Worm (Caenorhabditis elegans) whole organism, late embryonic: Measurements from ENCODE around the gene K07F5.14.

ENCODE experiments used
- C08G9.2 ChIP-seq: sonication (generic microtip); optimal IDR thresholded peaks from 2 replicates; lab custom pipeline; 2016; ENCODE audit warnings: mild to moderate bottlenecking, missing genetic modification characterization, moderate library complexity, missing compliant biosample characterization
- C38D4.7 ChIP-seq: fragments of 200-800 bp; sonication (Bioruptor generic); optimal IDR thresholded peaks from 2 replicates; lab custom pipeline; 2018; ENCODE audit warnings: mild to moderate bottlenecking, missing genetic modification characterization, moderate library complexity, missing compliant biosample characterization
- F13H6.1 ChIP-seq: sonication (generic microtip); optimal IDR thresholded peaks from 2 replicates; lab custom pipeline; 2016; ENCODE audit warnings: missing genetic modification characterization, missing compliant biosample characterization
- K02D7.2 ChIP-seq: sonication (generic microtip); optimal IDR thresholded peaks from 2 replicates; lab custom pipeline; 2017; ENCODE audit warnings: mild to moderate bottlenecking, missing genetic modification characterization, missing compliant biosample characterization
- ahr-1 ChIP-seq: sonication (generic microtip); optimal IDR thresholded peaks from 2 replicates; lab custom pipeline; 2016; ENCODE audit warnings: missing genetic modification characterization, missing compliant biosample characterization
- ama-1 ChIP-seq: fragments of 150-350 bp; optimal IDR thresholded peaks from 2 replicates; lab custom pipeline; 2014
- ceh-18 ChIP-seq: sonication (generic microtip); optimal IDR thresholded peaks from 2 replicates; lab custom pipeline; 2016; ENCODE audit warnings: missing genetic modification characterization, missing compliant biosample characterization
- ceh-2 ChIP-seq: sonication (generic microtip); optimal IDR thresholded peaks from 2 replicates; lab custom pipeline; 2016; ENCODE audit warnings: missing genotype, missing genetic modification characterization, missing compliant biosample characterization
- ceh-22 ChIP-seq: sonication (generic microtip); optimal IDR thresholded peaks from 2 replicates; lab custom pipeline; 2017; ENCODE audit warnings: missing biosample characterization, missing genetic modification characterization
- ceh-24 ChIP-seq: sonication (generic microtip); optimal IDR thresholded peaks from 2 replicates; lab custom pipeline; 2016; ENCODE audit warnings: mild to moderate bottlenecking, missing genetic modification characterization, missing compliant biosample characterization
- ceh-30 ChIP-seq: fragments of 150-350 bp; optimal IDR thresholded peaks from 2 replicates; lab custom pipeline; 2014; ENCODE audit warnings: missing biosample characterization, missing genetic modification characterization
- ceh-31 ChIP-seq: sonication (generic microtip); optimal IDR thresholded peaks from 2 replicates; lab custom pipeline; 2016; ENCODE audit warnings: missing genetic modification characterization, missing compliant biosample characterization
- ceh-34 ChIP-seq: sonication (generic microtip); optimal IDR thresholded peaks from 2 replicates; lab custom pipeline; 2016; ENCODE audit warnings: mild to moderate bottlenecking, missing genetic modification characterization, missing compliant biosample characterization
- ceh-45 ChIP-seq: fragments of 200-800 bp; sonication (Bioruptor generic); IDR thresholded peaks from 2 replicates; pipeline ENCODE4 v1.3.6; 2022; ENCODE audit warnings: missing genetic modification reagents, missing genetic modification characterization, missing compliant biosample characterization
- ceh-48 ChIP-seq: sonication (generic microtip); optimal IDR thresholded peaks from 2 replicates; lab custom pipeline; 2016; ENCODE audit warnings: missing genetic modification characterization, inconsistent platforms, missing compliant biosample characterization
- ceh-6 ChIP-seq: fragments of 200-800 bp; sonication (Bioruptor generic); optimal IDR thresholded peaks from 2 replicates; lab custom pipeline; 2018; ENCODE audit warnings: mild to moderate bottlenecking, missing genetic modification characterization, missing compliant biosample characterization
- ceh-9 ChIP-seq: sonication (generic microtip); optimal IDR thresholded peaks from 2 replicates; lab custom pipeline; 2016; ENCODE audit warnings: mild to moderate bottlenecking, missing genetic modification characterization, inconsistent platforms, missing compliant biosample characterization
- elt-2 ChIP-seq: sonication (generic microtip); optimal IDR thresholded peaks from 2 replicates; lab custom pipeline; 2016; ENCODE audit warnings: missing genetic modification reagents, missing genetic modification characterization, missing compliant biosample characterization
- elt-4 ChIP-seq: sonication (generic microtip); optimal IDR thresholded peaks from 2 replicates; lab custom pipeline; 2016; ENCODE audit warnings: missing genetic modification characterization, missing compliant biosample characterization
- eyg-1 ChIP-seq: sonication (generic microtip); optimal IDR thresholded peaks from 2 replicates; lab custom pipeline; 2016; ENCODE audit warnings: missing genotype, missing genetic modification characterization, missing compliant biosample characterization
- fkh-6 ChIP-seq: sonication (generic microtip); optimal IDR thresholded peaks from 2 replicates; lab custom pipeline; 2016; ENCODE audit warnings: missing genetic modification characterization, missing compliant biosample characterization
- gmeb-2 ChIP-seq: sonication (generic microtip); optimal IDR thresholded peaks from 2 replicates; lab custom pipeline; 2016; ENCODE audit warnings: missing genetic modification characterization, inconsistent platforms, missing compliant biosample characterization
- hlh-15 ChIP-seq: sonication (generic microtip); optimal IDR thresholded peaks from 2 replicates; lab custom pipeline; 2016; ENCODE audit warnings: missing genetic modification characterization, missing compliant biosample characterization
- hlh-6 ChIP-seq: sonication (generic microtip); optimal IDR thresholded peaks from 2 replicates; lab custom pipeline; 2016; ENCODE audit warnings: missing genotype, missing genetic modification characterization, missing compliant biosample characterization
- lim-6 ChIP-seq: sonication (generic microtip); optimal IDR thresholded peaks from 2 replicates; lab custom pipeline; 2016; ENCODE audit warnings: missing genetic modification characterization, missing compliant biosample characterization
- mec-3 ChIP-seq: sonication (generic microtip); optimal IDR thresholded peaks from 2 replicates; lab custom pipeline; 2016; ENCODE audit warnings: borderline replicate concordance, missing genetic modification characterization, missing compliant biosample characterization
- nfya-1 ChIP-seq: sonication (generic microtip); optimal IDR thresholded peaks from 2 replicates; lab custom pipeline; 2017; ENCODE audit warnings: missing genetic modification characterization, mild to moderate bottlenecking, missing compliant biosample characterization, antibody characterized with exemption, moderate library complexity
- nhr-232 ChIP-seq: sonication (generic microtip); optimal IDR thresholded peaks from 2 replicates; lab custom pipeline; 2016; ENCODE audit warnings: missing genetic modification characterization, missing compliant biosample characterization
- odd-2 ChIP-seq: sonication (generic microtip); optimal IDR thresholded peaks from 2 replicates; lab custom pipeline; 2017; ENCODE audit warnings: antibody characterized with exemption, mild to moderate bottlenecking, missing genetic modification characterization, missing compliant biosample characterization
- pha-2 ChIP-seq: sonication (generic microtip); optimal IDR thresholded peaks from 2 replicates; lab custom pipeline; 2017; ENCODE audit warnings: mild to moderate bottlenecking, missing genetic modification characterization, missing compliant biosample characterization
- ref-2 ChIP-seq: sonication (generic microtip); optimal IDR thresholded peaks from 2 replicates; lab custom pipeline; 2016; ENCODE audit warnings: missing genetic modification characterization, missing compliant biosample characterization
- sdc-2 ChIP-seq: sonication (generic microtip); optimal IDR thresholded peaks from 2 replicates; lab custom pipeline; 2016; ENCODE audit warnings: missing genotype, missing genetic modification characterization, missing compliant biosample characterization
- sox-2 ChIP-seq: fragments of 200-800 bp; sonication (Bioruptor generic); IDR thresholded peaks from 2 replicates; pipeline ENCODE4 v1.3.6; 2022; ENCODE audit warnings: missing genetic modification reagents, missing genetic modification characterization, missing compliant biosample characterization
- sox-4 ChIP-seq: sonication (generic microtip); optimal IDR thresholded peaks from 2 replicates; lab custom pipeline; 2017; ENCODE audit warnings: mild to moderate bottlenecking, missing genetic modification characterization, inconsistent platforms, missing compliant biosample characterization
- tbx-2 ChIP-seq: sonication (generic microtip); optimal IDR thresholded peaks from 2 replicates; lab custom pipeline; 2016; ENCODE audit warnings: missing genetic modification characterization, missing compliant biosample characterization
- tbx-7 ChIP-seq: sonication (generic microtip); optimal IDR thresholded peaks from 2 replicates; lab custom pipeline; 2016; ENCODE audit warnings: missing genotype, missing genetic modification characterization, missing compliant biosample characterization
- unc-42 ChIP-seq: sonication (generic microtip); optimal IDR thresholded peaks from 2 replicates; lab custom pipeline; 2016; ENCODE audit warnings: missing genotype, missing genetic modification characterization, missing compliant biosample characterization
- unc-55 ChIP-seq: sonication (generic microtip); optimal IDR thresholded peaks from 2 replicates; lab custom pipeline; 2017; ENCODE audit warnings: missing biosample characterization, missing genetic modification reagents, missing genetic modification characterization
- zip-5 ChIP-seq: sonication (generic microtip); optimal IDR thresholded peaks from 2 replicates; lab custom pipeline; 2016; ENCODE audit warnings: missing genetic modification characterization, missing compliant biosample characterization
- ztf-16 ChIP-seq: sonication (generic microtip); optimal IDR thresholded peaks from 2 replicates; lab custom pipeline; 2017; ENCODE audit warnings: missing genetic modification characterization, missing compliant biosample characterization

The K07F5.14 gene

DNA sequence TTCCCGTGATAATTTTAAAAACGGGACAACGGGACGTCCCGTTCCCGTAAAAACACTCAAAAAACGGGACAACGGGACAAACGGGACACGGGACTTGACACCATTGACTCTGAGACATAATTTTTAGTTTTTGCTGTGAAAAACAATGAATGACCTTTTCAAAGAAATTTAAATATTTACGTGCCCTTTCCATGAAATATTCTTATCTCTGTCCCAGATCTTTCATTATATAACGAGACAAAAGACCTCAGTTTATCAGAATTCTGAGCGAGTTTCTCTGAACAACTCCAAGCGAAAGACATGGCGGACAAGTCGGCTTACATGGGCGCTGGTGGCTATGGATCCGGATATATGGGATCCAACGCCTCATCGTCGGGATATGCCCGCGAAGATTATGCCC lies 18.3 kb upstream of the K07F5.14 start, which contains the start of gene nspd-2:
Gene nspd-2 (plus strand): TSS at position 301 of the 400 bp plus-strand sequence.
- TF ChIP-seq ahr-1 (tag; lab: Kevin White, UChicago) (no peak), hlh-6 (tag; lab: Kevin White, UChicago) (no peak), ref-2 (tag; lab: Kevin White, UChicago) (no peak), ceh-6 (GFP tag; lab: Kevin White, UChicago) (no peak), mec-3 (tag; lab: Kevin White, UChicago) (no peak), ceh-9 (tag; lab: Kevin White, UChicago) (no peak), ceh-18 (no peak), ceh-34 (tag; lab: Kevin White, UChicago) (no peak), unc-55 (no peak), sdc-2 (tag; lab: Kevin White, UChicago) (no peak), lim-6 (tag; lab: Kevin White, UChicago) (no peak), sox-2 (GFP tag; lab: Robert Waterston, UW) (no peak), gmeb-2 (tag; lab: Kevin White, UChicago) (no peak), C38D4.7 (GFP tag; lab: Kevin White, UChicago) (no peak), nhr-232 (tag; lab: Kevin White, UChicago) (no peak), tbx-2 (no peak)

DNA sequence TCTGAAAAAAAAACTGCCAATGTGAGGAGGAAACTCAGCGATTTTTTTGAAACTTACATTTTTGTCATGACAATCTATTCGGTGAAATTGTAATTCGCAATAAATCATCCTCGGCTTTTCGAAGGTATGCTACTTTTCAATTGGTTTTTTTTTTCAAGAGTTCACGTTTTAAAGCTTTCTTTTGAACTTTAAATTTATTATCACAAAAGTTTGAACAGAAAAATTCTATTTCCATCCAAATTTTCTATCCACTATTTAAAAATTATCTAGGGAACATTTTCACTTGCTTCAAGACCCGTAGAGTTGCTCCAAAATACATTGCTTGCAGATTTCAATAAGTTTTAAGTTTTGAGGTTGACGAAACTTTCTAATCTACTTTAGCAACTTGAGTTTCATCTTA lies 15.4 kb upstream of the K07F5.14 start, which contains the start of gene K07F5.6:
Gene K07F5.6 (minus strand): TSS at position 101 of the 400 bp plus-strand sequence.
- TF ChIP-seq F13H6.1 (no peak), eyg-1 (tag; lab: Kevin White, UChicago) (no peak), ceh-31 (no peak), pha-2 (tag; lab: Kevin White, UChicago) (no peak), ceh-34 (tag; lab: Kevin White, UChicago) (no peak), unc-42 (tag; lab: Kevin White, UChicago) (no peak), elt-4 (tag; lab: Kevin White, UChicago) (no peak)

DNA sequence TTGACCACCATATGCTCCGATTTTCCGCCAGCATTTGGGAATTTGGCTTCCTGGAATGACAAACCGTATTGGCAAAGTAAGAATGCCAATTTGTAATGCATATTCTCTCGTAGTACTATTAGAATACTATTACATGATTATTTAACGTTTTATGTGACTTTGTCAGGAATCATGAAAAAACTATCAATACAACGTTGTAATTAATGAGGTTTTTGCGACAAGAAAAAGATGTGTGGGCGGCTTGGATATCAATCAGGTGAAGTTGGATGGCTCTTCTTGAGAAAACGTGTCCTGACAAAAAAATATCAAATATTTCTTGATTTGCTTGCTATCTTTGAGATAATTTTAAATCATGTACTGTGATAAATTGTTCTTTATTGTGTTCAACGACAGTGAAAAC lies 13.9 kb upstream of the K07F5.14 start, which contains the start of gene K07F5.7:
Gene K07F5.7 (minus strand): TSS at position 101 of the 400 bp plus-strand sequence.
- TF ChIP-seq odd-2 (tag; lab: Kevin White, UChicago) (no peak), ceh-2 (tag; lab: Kevin White, UChicago) (no peak), sox-2 (GFP tag; lab: Robert Waterston, UW) (no peak), ceh-24 (no peak), K02D7.2 (tag; lab: Kevin White, UChicago) (no peak), C08G9.2 (no peak), ceh-30 (tag; lab: Kevin White, UChicago) (no peak), C38D4.7 (GFP tag; lab: Kevin White, UChicago) (no peak), lim-6 (tag; lab: Kevin White, UChicago) (no peak), elt-2 (tag; lab: Kevin White, UChicago) (no peak), ceh-48 (tag; lab: Kevin White, UChicago) (no peak), ceh-22 (tag; lab: Kevin White, UChicago) (no peak)

DNA sequence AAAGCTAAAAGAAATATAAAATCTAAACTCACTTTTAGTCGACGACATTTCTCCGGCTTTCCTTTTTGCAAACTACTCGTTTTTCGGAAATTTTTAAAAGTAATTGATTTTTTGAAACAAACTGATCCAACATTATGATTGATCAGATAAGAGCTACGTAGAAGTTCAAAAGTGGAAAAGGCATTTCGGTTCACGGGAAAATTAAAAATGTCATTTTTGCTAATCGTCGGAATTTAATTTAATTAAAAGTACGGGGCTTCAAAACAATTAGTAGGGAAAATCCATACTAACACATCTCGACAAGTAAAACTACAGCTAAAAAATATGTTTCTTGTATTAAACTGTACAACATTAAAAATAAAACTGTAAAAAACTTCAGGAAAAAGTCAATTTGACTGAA lies 12.4 kb upstream of the K07F5.14 start, which contains the start of gene K07F5.8:
Gene K07F5.8 (minus strand): TSS at position 101 of the 400 bp plus-strand sequence.
- TF ChIP-seq ama-1 (lab: Kevin White, UChicago), result no peak
- TF ChIP-seq ceh-34 (tag; lab: Kevin White, UChicago), result no peak
- TF ChIP-seq hlh-15 (tag; lab: Kevin White, UChicago), result no peak
- TF ChIP-seq ceh-45 (GFP tag; lab: Robert Waterston, UW), result no peak
- TF ChIP-seq zip-5, result no peak
- TF ChIP-seq fkh-6 (tag; lab: Kevin White, UChicago), result no peak
- no peak for TF ChIP-seq ceh-9 (tag; lab: Kevin White, UChicago)
- TF ChIP-seq sox-4 (tag; lab: Kevin White, UChicago), result no peak
- TF ChIP-seq tbx-7, result no peak
- no peak for TF ChIP-seq ahr-1 (tag; lab: Kevin White, UChicago)
- no peak for TF ChIP-seq ztf-16
- no peak for TF ChIP-seq nfya-1 (tag; lab: Kevin White, UChicago)
- no peak for TF ChIP-seq sdc-2 (tag; lab: Kevin White, UChicago)
